Fruit fly (Drosophila melanogaster): ENCODE measurements around the gene CG44475.
A peak's percentile ranks its signal among the peaks of the same experiment; 100 is the strongest.

dm6 chr2L:15912008-15912900 lies 29.3 kb upstream of the CG44475 start:
- TF ChIP-seq cic (GFP tag; optimal IDR thresholded peaks at IDR 0.05) = peak; percentile 38
- TF ChIP-seq CG7045 (GFP tag; optimal IDR thresholded peaks at IDR 0.05) = peak; percentile 91
- TF ChIP-seq CG14711 (tag; optimal IDR thresholded peaks at IDR 0.05) = peak; percentile 88
- TF ChIP-seq Mnt (GFP tag; optimal IDR thresholded peaks at IDR 0.05) = peak; percentile 33
- TF ChIP-seq bab1 (GFP tag; optimal IDR thresholded peaks at IDR 0.05) = peak; percentile 93
- peak; percentile 38 for TF ChIP-seq Hr96 (GFP tag; optimal IDR thresholded peaks at IDR 0.05)
- TF ChIP-seq CG33017 (tag; optimal IDR thresholded peaks at IDR 0.05) = peak; percentile 93
- TF ChIP-seq toe (GFP tag; optimal IDR thresholded peaks at IDR 0.05) = peak; percentile 65
- TF ChIP-seq Crg-1 (GFP tag; optimal IDR thresholded peaks at IDR 0.05) = peak; percentile 84
- TF ChIP-seq CG12768 (GFP tag; optimal IDR thresholded peaks at IDR 0.05) = peak; percentile 90
- TF ChIP-seq kay (GFP tag; ENCODE audit: borderline replicate concordance) = peak; percentile 98
- peak; percentile 32 for TF ChIP-seq CG1620 (GFP tag; optimal IDR thresholded peaks at IDR 0.05)

All from whole organism, adult.